Fruit fly (Drosophila melanogaster) S2 (cell line): ENCODE results near the gene Tdh.

Source experiments
- CG8478 ChIP-seq: fragments of >200 bp; optimal IDR thresholded peaks from 2 replicates; lab custom pipeline; 2018
- CTCF ChIP-seq, 2 experiments: fragments of >200 bp; optimal IDR thresholded peaks; 2 replicates each; lab custom pipeline; 2018

DNA sequence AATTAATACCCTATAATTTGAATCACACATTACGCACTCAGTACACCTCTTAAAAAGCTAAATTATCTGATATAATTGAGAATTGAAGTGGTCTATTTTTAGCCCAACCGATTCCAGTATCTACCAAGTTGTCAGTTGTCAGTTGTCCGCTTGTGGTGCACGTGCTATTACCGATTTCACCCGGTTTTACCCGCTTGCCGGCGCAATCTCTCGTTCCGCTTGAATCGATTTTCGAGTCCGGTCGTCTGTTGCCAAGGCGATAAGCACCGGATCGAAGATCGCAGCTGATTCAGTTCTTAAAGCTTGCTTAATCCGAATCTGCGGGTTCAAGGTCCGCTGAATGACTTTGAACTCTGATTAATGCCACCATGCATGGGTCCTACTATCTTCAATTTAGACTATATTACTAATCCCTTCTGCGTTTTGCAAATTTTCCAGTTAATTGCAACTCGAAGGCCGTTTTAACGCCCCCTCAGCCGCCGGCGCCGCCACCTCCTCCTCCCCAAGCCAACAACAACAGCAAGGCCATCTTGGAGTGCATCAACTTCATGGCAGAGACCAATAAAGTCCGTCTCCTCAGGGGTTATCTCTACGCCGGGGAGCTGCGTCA lies 44.9 kb downstream of the Tdh start:
- TF ChIP-seq CTCF (optimal IDR thresholded peaks at IDR 0.05; lab: Kevin White, UChicago): no peak
- TF ChIP-seq CG8478: no peak
